Worm (Caenorhabditis elegans): ENCODE measurements around the gene hgrs-1.

- TF ChIP-seq ceh-6 (GFP tag; optimal IDR thresholded peaks at IDR 0.05) (no peak), ztf-16 (tag; optimal IDR thresholded peaks at IDR 0.05) (no peak), ceh-18 (tag; optimal IDR thresholded peaks at IDR 0.05) (no peak), dve-1 (tag; optimal IDR thresholded peaks at IDR 0.05) (no peak), nfya-1 (tag; optimal IDR thresholded peaks at IDR 0.05) (no peak)
These were observed 34.5 kb downstream of the hgrs-1 start for ce11 chrIV:8171376-8171775.
